Fruit fly (Drosophila melanogaster) whole organism, prepupa: Measurements from ENCODE around the gene CG12945.

Experiments used
- Blimp-1 ChIP-seq: fragments of 200-800 bp; sonication (Bioruptor generic); optimal IDR thresholded peaks from 3 replicates; lab custom pipeline; 2017; ENCODE audit warnings: missing biosample characterization, missing genetic modification characterization, mild to moderate bottlenecking, moderate library complexity, missing genetic modification reagents
- CG10631 ChIP-seq: fragments of 200-800 bp; sonication (Bioruptor generic); optimal IDR thresholded peaks from 2 replicates; lab custom pipeline; 2016; ENCODE audit warnings: missing biosample characterization, missing genetic modification characterization
- CG10669 ChIP-seq: fragments of 200-800 bp; sonication (Bioruptor generic); optimal IDR thresholded peaks from 3 replicates; lab custom pipeline; 2018; ENCODE audit warnings: missing biosample characterization, mild to moderate bottlenecking, missing genetic modification characterization, moderate library complexity
- CG11294 ChIP-seq: fragments of 200-800 bp; sonication (Bioruptor generic); IDR thresholded peaks from 2 replicates; pipeline ENCODE4 v1.3.6; 2022; ENCODE audit warnings: missing biosample characterization, missing genetic modification characterization
- CG11902 ChIP-seq: fragments of 200-800 bp; sonication (Bioruptor generic); optimal IDR thresholded peaks from 3 replicates; lab custom pipeline; 2016; ENCODE audit warnings: missing biosample characterization, missing genetic modification characterization
- CG3032 ChIP-seq: fragments of 200-800 bp; optimal IDR thresholded peaks from 2 replicates; lab custom pipeline; 2019; ENCODE audit warnings: missing biosample characterization, mild to moderate bottlenecking, missing genetic modification characterization, moderate library complexity
- CG3919 ChIP-seq: fragments of 200-800 bp; sonication (Bioruptor generic); optimal IDR thresholded peaks from 3 replicates; lab custom pipeline; 2016; ENCODE audit warnings: missing biosample characterization, missing genetic modification characterization
- CG4318 ChIP-seq: fragments of 200-800 bp; sonication (Bioruptor generic); optimal IDR thresholded peaks from 3 replicates; lab custom pipeline; 2017; ENCODE audit warnings: missing biosample characterization, mild to moderate bottlenecking, missing genetic modification characterization
- CG6276 ChIP-seq: fragments of 200-800 bp; sonication (Bioruptor generic); optimal IDR thresholded peaks from 2 replicates; lab custom pipeline; 2017; ENCODE audit warnings: missing biosample characterization, mild to moderate bottlenecking, missing genetic modification characterization
- CG6808 ChIP-seq: fragments of 200-800 bp; sonication (Bioruptor generic); optimal IDR thresholded peaks from 3 replicates; lab custom pipeline; 2017; ENCODE audit warnings: missing biosample characterization, missing genetic modification characterization, mild to moderate bottlenecking, moderate library complexity, missing genetic modification reagents
- CG6854 ChIP-seq: fragments of 200-800 bp; sonication (Bioruptor generic); optimal IDR thresholded peaks from 2 replicates; lab custom pipeline; 2017; ENCODE audit warnings: missing biosample characterization, mild to moderate bottlenecking, missing genetic modification characterization
- CG8119 ChIP-seq: fragments of 200-800 bp; sonication (Bioruptor generic); IDR thresholded peaks from 3 replicates; pipeline ENCODE4 v1.3.6; 2022; ENCODE audit warnings: missing biosample characterization, missing genetic modification characterization
- CG8319 ChIP-seq: fragments of 200-800 bp; sonication (Bioruptor generic); optimal IDR thresholded peaks from 3 replicates; lab custom pipeline; 2016; ENCODE audit warnings: missing biosample characterization, missing genetic modification characterization
- CG8632 ChIP-seq: fragments of 200-800 bp; sonication (Bioruptor generic); optimal IDR thresholded peaks from 3 replicates; lab custom pipeline; 2016; ENCODE audit warnings: missing biosample characterization, missing genetic modification characterization
- CG9139 ChIP-seq: fragments of 200-800 bp; sonication (Bioruptor generic); optimal IDR thresholded peaks from 3 replicates; lab custom pipeline; 2017; ENCODE audit warnings: missing biosample characterization, mild to moderate bottlenecking, missing genetic modification characterization
- Eip75B ChIP-seq: fragments of 200-800 bp; sonication (Bioruptor generic); optimal IDR thresholded peaks from 3 replicates; lab custom pipeline; 2016; ENCODE audit warnings: missing biosample characterization, missing genetic modification characterization
- Eip93F ChIP-seq: fragments of 200-800 bp; sonication (Bioruptor generic); optimal IDR thresholded peaks from 2 replicates; lab custom pipeline; 2016; ENCODE audit warnings: missing biosample characterization, mild to moderate bottlenecking, missing genetic modification characterization
- Ets21C ChIP-seq: fragments of 200-800 bp; sonication (Bioruptor generic); optimal IDR thresholded peaks from 3 replicates; lab custom pipeline; 2016; ENCODE audit warnings: missing biosample characterization, missing genetic modification characterization
- Ets96B ChIP-seq: fragments of 200-800 bp; optimal IDR thresholded peaks from 2 replicates; lab custom pipeline; 2019; ENCODE audit warnings: missing biosample characterization, mild to moderate bottlenecking, missing genetic modification characterization, moderate library complexity
- Gug ChIP-seq: fragments of 200-800 bp; sonication (Bioruptor generic); IDR thresholded peaks from 2 replicates; pipeline ENCODE4 v1.3.6; 2022; ENCODE audit warnings: missing biosample characterization, missing genetic modification characterization
- Hr39 ChIP-seq: fragments of 200-800 bp; sonication (Bioruptor generic); optimal IDR thresholded peaks from 2 replicates; lab custom pipeline; 2016; ENCODE audit warnings: missing biosample characterization, missing genetic modification characterization
- Hr4 ChIP-seq: fragments of 200-800 bp; sonication (Bioruptor generic); optimal IDR thresholded peaks from 3 replicates; lab custom pipeline; 2016; ENCODE audit warnings: missing biosample characterization, missing genetic modification characterization
- Met ChIP-seq: fragments of 200-800 bp; sonication (Bioruptor generic); optimal IDR thresholded peaks from 3 replicates; lab custom pipeline; 2016; ENCODE audit warnings: missing biosample characterization, missing genetic modification characterization
- Sox102F ChIP-seq: fragments of 200-800 bp; sonication (Bioruptor generic); optimal IDR thresholded peaks from 2 replicates; lab custom pipeline; 2016; ENCODE audit warnings: missing biosample characterization, mild to moderate bottlenecking, missing genetic modification characterization
- achi ChIP-seq: fragments of 200-800 bp; sonication (Bioruptor generic); optimal IDR thresholded peaks from 3 replicates; lab custom pipeline; 2016; ENCODE audit warnings: missing biosample characterization, missing genetic modification characterization
- acj6 ChIP-seq: fragments of 200-800 bp; sonication (Bioruptor generic); optimal IDR thresholded peaks from 3 replicates; lab custom pipeline; 2016; ENCODE audit warnings: missing biosample characterization, missing genetic modification characterization
- cyc ChIP-seq: fragments of 200-800 bp; sonication (Bioruptor generic); optimal IDR thresholded peaks from 3 replicates; lab custom pipeline; 2016; ENCODE audit warnings: missing biosample characterization, missing genetic modification characterization
- dac ChIP-seq: fragments of 200-800 bp; sonication (Bioruptor generic); optimal IDR thresholded peaks from 2 replicates; lab custom pipeline; 2017; ENCODE audit warnings: missing biosample characterization, mild to moderate bottlenecking, missing genetic modification characterization
- eg ChIP-seq: fragments of 200-800 bp; sonication (Bioruptor generic); IDR thresholded peaks from 3 replicates; pipeline ENCODE4 v1.3.6; 2022; ENCODE audit warnings: missing biosample characterization, missing genetic modification characterization
- fd59A ChIP-seq: fragments of 200-800 bp; sonication (Bioruptor generic); optimal IDR thresholded peaks from 2 replicates; lab custom pipeline; 2017; ENCODE audit warnings: missing biosample characterization, mild to moderate bottlenecking, missing genetic modification characterization, missing genetic modification reagents
- fd85E ChIP-seq: fragments of 200-800 bp; sonication (Bioruptor generic); optimal IDR thresholded peaks from 3 replicates; lab custom pipeline; 2016; ENCODE audit warnings: missing biosample characterization, missing genetic modification characterization
- fkh ChIP-seq: fragments of 200-800 bp; sonication (Bioruptor generic); optimal IDR thresholded peaks from 3 replicates; lab custom pipeline; 2017; ENCODE audit warnings: missing biosample characterization, mild to moderate bottlenecking, missing genetic modification characterization, moderate library complexity
- pdm3 ChIP-seq: fragments of 200-800 bp; sonication (Bioruptor generic); optimal IDR thresholded peaks from 3 replicates; lab custom pipeline; 2016; ENCODE audit warnings: missing biosample characterization, missing genetic modification characterization
- salr ChIP-seq, 2 experiments: fragments of 200-800 bp; sonication (Bioruptor generic); optimal IDR thresholded peaks; 3 replicates each; lab custom pipeline; 2016 to 2018; ENCODE audit warnings: missing biosample characterization in 2 of 2, missing genetic modification characterization in 2 of 2, mild to moderate bottlenecking in 1 of 2
- ss ChIP-seq, 2 experiments: fragments of 200-800 bp; sonication (Bioruptor generic); optimal IDR thresholded peaks; 2 replicates in 1 of 2; 3 replicates in 1 of 2; lab custom pipeline; 2017 to 2018; ENCODE audit warnings: mild to moderate bottlenecking in 2 of 2, missing biosample characterization in 2 of 2, missing genetic modification characterization in 2 of 2, moderate library complexity in 1 of 2
- svp ChIP-seq: fragments of 200-800 bp; sonication (Bioruptor generic); peaks from one replicate; lab custom pipeline; 2016; ENCODE audit warnings: missing biosample characterization, missing genetic modification characterization
- topi ChIP-seq: fragments of 200-800 bp; sonication (Bioruptor generic); optimal IDR thresholded peaks from 3 replicates; lab custom pipeline; 2016; ENCODE audit warnings: missing biosample characterization, missing genetic modification characterization

The CG12945 gene

dm6 chr3R:9756187-9756586 is 34.8 kb downstream of the CG12945 start, which contains the start of the genes Alg12 and Rpt3R:
Alg12 (plus strand) TSS chr3R:9756491.
Rpt3R (minus strand) TSS chr3R:9756510.
- TF ChIP-seq eg (GFP tag; lab: Robert Waterston, UW), result no peak
- TF ChIP-seq Eip75B (GFP tag; lab: Kevin White, UChicago), result no peak
- TF ChIP-seq CG3032, result no peak
- no peak for TF ChIP-seq CG9139 (GFP tag; lab: Kevin White, UChicago)
- no peak for TF ChIP-seq CG8119
- no peak for TF ChIP-seq topi (GFP tag; lab: Kevin White, UChicago)
- TF ChIP-seq svp (GFP tag; lab: Kevin White, UChicago), result no peak

- TF ChIP-seq Ets21C (GFP tag; lab: Kevin White, UChicago) (no peak), CG11902 (no peak), Met (GFP tag; lab: Kevin White, UChicago) (no peak), Hr4 (no peak), CG3032 (no peak), fd85E (GFP tag; lab: Kevin White, UChicago) (no peak), CG3919 (GFP tag; lab: Kevin White, UChicago) (no peak), Eip75B (GFP tag; lab: Kevin White, UChicago) (no peak), CG8632 (GFP tag; lab: Kevin White, UChicago) (no peak), fkh (GFP tag; lab: Kevin White, UChicago) (no peak), topi (GFP tag; lab: Kevin White, UChicago) (no peak), Gug (GFP tag; lab: Robert Waterston, UW) (no peak), CG10631 (GFP tag; lab: Kevin White, UChicago) (no peak), svp (GFP tag; lab: Kevin White, UChicago) (no peak), Blimp-1 (GFP tag; lab: Kevin White, UChicago) (no peak)
Observed at dm6 chr3R:9754487-9754886, 36.5 kb downstream of the CG12945 start, which contains the start of gene Tti1. Tti1 (minus strand) TSS chr3R:9754686.

- TF ChIP-seq ss (GFP tag; optimal IDR thresholded peaks at IDR 0.05; lab: Kevin White, UChicago) (no peak), pdm3 (GFP tag; lab: Kevin White, UChicago) (no peak), Sox102F (GFP tag; lab: Kevin White, UChicago) (no peak), Hr4 (no peak), CG8319 (GFP tag; lab: Kevin White, UChicago) (no peak), acj6 (GFP tag; lab: Kevin White, UChicago) (no peak), Blimp-1 (GFP tag; lab: Kevin White, UChicago) (no peak), Ets96B (no peak), CG4318 (GFP tag; lab: Kevin White, UChicago) (no peak), Met (GFP tag; lab: Kevin White, UChicago) (no peak), CG6276 (GFP tag; lab: Kevin White, UChicago) (no peak), CG6808 (GFP tag; lab: Kevin White, UChicago) (no peak), Gug (GFP tag; lab: Robert Waterston, UW) (no peak)
- TF ChIP-seq, all 60 proteins: peak for 0
Observed at dm6 chr3R:9747900-9748663, 42.9 kb downstream of the CG12945 start.

dm6 chr3R:9747875-9747899 is 43.3 kb downstream of the CG12945 start, which contains the start of gene PpD3:
PpD3 (plus strand) TSS chr3R:9747875.
- TF ChIP-seq fd59A (GFP tag; lab: Kevin White, UChicago), result no peak
- TF ChIP-seq CG10669 (GFP tag; lab: Kevin White, UChicago), result no peak
- no peak for TF ChIP-seq eg (GFP tag; lab: Robert Waterston, UW)
- no peak for TF ChIP-seq Sox102F (GFP tag; lab: Kevin White, UChicago)
- TF ChIP-seq CG6854, result no peak
- no peak for TF ChIP-seq CG11294 (GFP tag; lab: Robert Waterston, UW)
- no peak for TF ChIP-seq cyc (GFP tag; lab: Kevin White, UChicago)
- no peak for TF ChIP-seq salr (GFP tag; optimal IDR thresholded peaks at IDR 0.05; lab: Kevin White, UChicago)
- TF ChIP-seq Eip93F (GFP tag; lab: Kevin White, UChicago), result no peak
- no peak for TF ChIP-seq dac (GFP tag; lab: Kevin White, UChicago)
- no peak for TF ChIP-seq CG11902
- no peak for TF ChIP-seq Blimp-1 (GFP tag; lab: Kevin White, UChicago)
- TF ChIP-seq Hr39 (GFP tag; lab: Kevin White, UChicago), result no peak
- no peak for TF ChIP-seq achi (GFP tag; lab: Kevin White, UChicago)
